Fruit fly (Drosophila melanogaster) whole organism, pupa: Measurements from ENCODE around the gene repo.

ENCODE experiments used
- CG10348 ChIP-seq: fragments of 200-800 bp; sonication (Bioruptor generic); IDR thresholded peaks from 2 replicates; pipeline ENCODE4 v1.3.6; 2022; ENCODE audit warnings: missing biosample characterization, missing genetic modification characterization
- CG14655 ChIP-seq: fragments of 200-800 bp; sonication (Bioruptor generic); optimal IDR thresholded peaks from 3 replicates; lab custom pipeline; 2017; ENCODE audit warnings: mild to moderate bottlenecking, missing biosample characterization, missing genetic modification reagents, missing genetic modification characterization
- CG15710 ChIP-seq: fragments of 200-800 bp; sonication (Bioruptor generic); optimal IDR thresholded peaks from 2 replicates; lab custom pipeline; 2018; ENCODE audit warnings: missing biosample characterization, mild to moderate bottlenecking, missing genetic modification characterization, moderate library complexity
- CG32121 ChIP-seq: fragments of 200-800 bp; sonication (Bioruptor generic); IDR thresholded peaks from 2 replicates; pipeline ENCODE4 v1.3.6; 2022; ENCODE audit warnings: missing biosample characterization, missing genetic modification characterization
- CG4496 ChIP-seq: fragments of 200-800 bp; sonication (Bioruptor generic); IDR thresholded peaks from 3 replicates; pipeline ENCODE4 v1.3.6; 2022; ENCODE audit warnings: missing biosample characterization, missing genetic modification characterization
- CG8159 ChIP-seq: fragments of 200-800 bp; sonication (Bioruptor generic); optimal IDR thresholded peaks from 3 replicates; lab custom pipeline; 2018; ENCODE audit warnings: missing biosample characterization, mild to moderate bottlenecking, missing genetic modification characterization, moderate library complexity
- D1 ChIP-seq: fragments of 200-800 bp; sonication (Bioruptor generic); optimal IDR thresholded peaks from 2 replicates; lab custom pipeline; 2018; ENCODE audit warnings: missing biosample characterization, mild to moderate bottlenecking, missing genetic modification characterization, moderate library complexity
- EcR ChIP-seq: fragments of 200-800 bp; sonication (Bioruptor generic); optimal IDR thresholded peaks from 3 replicates; lab custom pipeline; 2019; ENCODE audit warnings: missing biosample characterization, missing genetic modification characterization, mild to moderate bottlenecking, moderate library complexity, missing genetic modification reagents
- Ets98B ChIP-seq: fragments of 200-800 bp; sonication (Bioruptor generic); IDR thresholded peaks from 2 replicates; pipeline ENCODE4 v1.3.6; 2022; ENCODE audit warnings: missing biosample characterization, missing genetic modification characterization
- Pif1A ChIP-seq: fragments of 200-800 bp; sonication (Bioruptor generic); optimal IDR thresholded peaks from 3 replicates; lab custom pipeline; 2016; ENCODE audit warnings: missing biosample characterization, missing genetic modification characterization
- Snoo ChIP-seq: fragments of 200-800 bp; sonication (Bioruptor generic); optimal IDR thresholded peaks from 3 replicates; lab custom pipeline; 2017; ENCODE audit warnings: missing biosample characterization, mild to moderate bottlenecking, missing genetic modification characterization, inconsistent platforms
- rn ChIP-seq: fragments of 200-800 bp; sonication (Bioruptor generic); IDR thresholded peaks from 2 replicates; pipeline ENCODE4 v1.3.6; 2022; ENCODE audit warnings: missing biosample characterization, missing genetic modification characterization

DNA sequence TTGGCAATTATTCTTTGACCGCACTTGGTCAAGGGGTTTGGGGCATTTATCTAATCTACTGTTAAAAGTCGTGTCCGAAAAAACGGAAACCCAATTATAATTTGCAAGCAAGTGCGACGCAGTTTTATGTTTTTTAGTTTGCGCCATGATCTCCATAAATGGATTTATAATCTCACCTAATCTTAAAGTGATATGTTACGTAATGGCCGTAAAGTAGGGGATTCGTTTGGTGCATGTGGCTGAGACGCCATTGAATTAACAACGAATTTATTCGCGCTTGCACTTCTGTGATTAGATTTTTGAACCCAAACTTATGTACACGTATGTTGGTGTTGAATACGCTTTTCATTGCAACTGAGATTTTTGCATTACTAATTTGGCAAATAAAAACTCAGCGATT lies 40.7 kb downstream of the repo start:
- TF ChIP-seq EcR (GFP tag; lab: Kevin White, UChicago), result no peak
- TF ChIP-seq Ets98B (GFP tag; lab: Robert Waterston, UW), result no peak
- TF ChIP-seq CG10348 (GFP tag; lab: Robert Waterston, UW), result no peak
- TF ChIP-seq Pif1A, result no peak
- TF ChIP-seq Snoo (tag; lab: Kevin White, UChicago), result no peak
- TF ChIP-seq CG32121 (GFP tag; lab: Robert Waterston, UW), result no peak
- no peak for TF ChIP-seq rn
- no peak for TF ChIP-seq D1 (tag; lab: Kevin White, UChicago)
- no peak for TF ChIP-seq CG15710 (tag; lab: Kevin White, UChicago)
- no peak for TF ChIP-seq CG4496
- no peak for TF ChIP-seq CG8159 (tag; lab: Kevin White, UChicago)
- TF ChIP-seq CG14655 (GFP tag; lab: Kevin White, UChicago), result no peak
